Worm (Caenorhabditis elegans) whole organism, L3 larva: ENCODE results near the gene K09E2.3.

Source experiments
- ama-1 ChIP-seq: fragments of 150-350 bp; optimal IDR thresholded peaks from 2 replicates; lab custom pipeline; 2018
- ceh-16 ChIP-seq: sonication (generic microtip); optimal IDR thresholded peaks from 2 replicates; lab custom pipeline; 2017; ENCODE audit warnings: missing biosample characterization, missing genetic modification characterization
- ceh-9 ChIP-seq: sonication (generic microtip); optimal IDR thresholded peaks from 2 replicates; lab custom pipeline; 2018; ENCODE audit warnings: missing biosample characterization, missing genetic modification characterization
- egl-27 ChIP-seq: sonication (generic microtip); optimal IDR thresholded peaks from 4 replicates; lab custom pipeline; 2017; ENCODE audit warnings: missing biosample characterization, missing genetic modification reagents, missing genetic modification characterization
- elt-1 ChIP-seq: fragments of 150-350 bp; optimal IDR thresholded peaks from 2 replicates; lab custom pipeline; 2014; ENCODE audit warnings: missing biosample characterization, missing genetic modification characterization
- lin-39 ChIP-seq: fragments of 150-350 bp; optimal IDR thresholded peaks from 2 replicates; lab custom pipeline; 2018; ENCODE audit warnings: missing biosample characterization, missing genetic modification reagents, missing genetic modification characterization
- nfya-1 ChIP-seq: sonication (generic microtip); optimal IDR thresholded peaks from 2 replicates; lab custom pipeline; 2017; ENCODE audit warnings: missing genetic modification characterization, mild to moderate bottlenecking, missing compliant biosample characterization, antibody characterized with exemption, moderate library complexity; ENCODE audit not compliant: insufficient read depth
- nhr-11 ChIP-seq: fragments of 150-350 bp; optimal IDR thresholded peaks from 2 replicates; lab custom pipeline; 2014; ENCODE audit warnings: missing biosample characterization, missing genetic modification characterization
- nhr-25 ChIP-seq: sonication (generic microtip); optimal IDR thresholded peaks from 2 replicates; lab custom pipeline; 2017; ENCODE audit warnings: missing biosample characterization, missing genetic modification characterization
- nhr-28 ChIP-seq: fragments of 150-350 bp; optimal IDR thresholded peaks from 2 replicates; lab custom pipeline; 2014; ENCODE audit warnings: missing biosample characterization, missing genetic modification characterization
- nhr-76 ChIP-seq: fragments of 150-350 bp; sonication (generic microtip); optimal IDR thresholded peaks from 5 replicates; lab custom pipeline; 2014; ENCODE audit warnings: missing biosample characterization, missing genetic modification characterization
- ztf-11 ChIP-seq: fragments of 150-350 bp; optimal IDR thresholded peaks from 2 replicates; lab custom pipeline; 2014; ENCODE audit warnings: missing biosample characterization, missing genetic modification characterization

- TF ChIP-seq elt-1 (tag; lab: Kevin White, UChicago) (no peak), nhr-28 (tag; lab: Kevin White, UChicago) (no peak), nhr-11 (tag; lab: Kevin White, UChicago) (no peak), lin-39 (tag; lab: Kevin White, UChicago) (no peak), nfya-1 (no peak), ama-1 (lab: Kevin White, UChicago) (no peak), ceh-9 (tag; lab: Kevin White, UChicago) (no peak), ceh-16 (tag; lab: Kevin White, UChicago) (no peak), ztf-11 (tag; lab: Kevin White, UChicago) (no peak), nhr-25 (no peak), egl-27 (tag; lab: Kevin White, UChicago) (no peak), nhr-76 (tag; lab: Kevin White, UChicago) (no peak)
These were observed 31.9 kb downstream of the K09E2.3 start for ce11 chrX:8704830-8705229.
